Fruit fly (Drosophila melanogaster) whole organism, adult: Measurements from ENCODE around the gene CG31141.

Experiments
- CG14711 ChIP-seq: fragments of 200-800 bp; sonication (Bioruptor generic); optimal IDR thresholded peaks from 2 replicates; lab custom pipeline; 2018; ENCODE audit warnings: missing biosample characterization, mild to moderate bottlenecking, missing genetic modification characterization, moderate library complexity
- CG7101 ChIP-seq: fragments of 200-800 bp; sonication (Bioruptor generic); optimal IDR thresholded peaks from 2 replicates; lab custom pipeline; 2018; ENCODE audit warnings: missing biosample characterization, mild to moderate bottlenecking, missing genetic modification characterization, moderate library complexity
- Clk ChIP-seq: fragments of 200-800 bp; sonication (Bioruptor generic); optimal IDR thresholded peaks from 2 replicates; lab custom pipeline; 2017; ENCODE audit warnings: missing biosample characterization, missing genetic modification characterization
- Mnt ChIP-seq: fragments of 200-800 bp; sonication (Bioruptor generic); optimal IDR thresholded peaks from 2 replicates; lab custom pipeline; 2016; ENCODE audit warnings: missing biosample characterization, mild to moderate bottlenecking, missing genetic modification characterization
- cnc ChIP-seq, 2 experiments: fragments of >200 bp; optimal IDR thresholded peaks; 2 replicates each; lab custom pipeline; 2017
- kay ChIP-seq: fragments of 200-800 bp; sonication (Bioruptor generic); peaks from one replicate; lab custom pipeline; 2016; ENCODE audit warnings: missing biosample characterization, missing genetic modification characterization, borderline replicate concordance
- ovo ChIP-seq: fragments of 200-800 bp; sonication (Bioruptor generic); optimal IDR thresholded peaks from 2 replicates; lab custom pipeline; 2016; ENCODE audit warnings: missing biosample characterization, missing genetic modification characterization
- tj ChIP-seq: fragments of 200-800 bp; sonication (Bioruptor generic); optimal IDR thresholded peaks from 3 replicates; lab custom pipeline; 2017; ENCODE audit warnings: missing biosample characterization, mild to moderate bottlenecking, missing genetic modification characterization, moderate library complexity

- TF ChIP-seq Mnt (GFP tag; lab: Kevin White, UChicago) (no peak), ovo (GFP tag; lab: Kevin White, UChicago) (no peak), cnc (optimal IDR thresholded peaks at IDR 0.05; lab: Kevin White, UChicago) (no peak), tj (no peak), CG7101 (tag; lab: Kevin White, UChicago) (no peak), CG14711 (tag; lab: Kevin White, UChicago) (no peak), Clk (no peak), kay (GFP tag; lab: Kevin White, UChicago) (no peak)
Observed at dm6 chr3R:23874752-23875151, 48.3 kb upstream of the CG31141 start.
